Fruit fly (Drosophila melanogaster): Measurements from ENCODE around the gene Exn.
"Not testable (repeated sequence)": the region's sequence is repeated elsewhere in the genome, so short reads cannot be mapped to it uniquely, and the experiment has no call there.

- TF ChIP-seq CG7045 (GFP tag; optimal IDR thresholded peaks at IDR 0.05); cnc (optimal IDR thresholded peaks at IDR 0.05); pad (GFP tag; optimal IDR thresholded peaks at IDR 0.05); Clk (GFP tag; optimal IDR thresholded peaks at IDR 0.05); Crg-1 (GFP tag; optimal IDR thresholded peaks at IDR 0.05); toe (GFP tag; optimal IDR thresholded peaks at IDR 0.05); Hr96 (GFP tag; optimal IDR thresholded peaks at IDR 0.05); CG33017 (tag; optimal IDR thresholded peaks at IDR 0.05); kay (GFP tag; ENCODE audit: borderline replicate concordance); tj (GFP tag; optimal IDR thresholded peaks at IDR 0.05); CG1620 (GFP tag; optimal IDR thresholded peaks at IDR 0.05); bab1 (GFP tag; optimal IDR thresholded peaks at IDR 0.05); cic (GFP tag; optimal IDR thresholded peaks at IDR 0.05); CG11617 (GFP tag; optimal IDR thresholded peaks at IDR 0.05): not testable (repeated sequence)
These were observed 15.3 kb upstream of the Exn start, which contains the start of gene Ogdh for dm6 chr3L:16954522-16954921.
